Fruit fly (Drosophila melanogaster): Measurements from ENCODE around the gene CG42827.
A peak's percentile ranks its signal among the peaks of the same experiment; 100 is the strongest.

DNA sequence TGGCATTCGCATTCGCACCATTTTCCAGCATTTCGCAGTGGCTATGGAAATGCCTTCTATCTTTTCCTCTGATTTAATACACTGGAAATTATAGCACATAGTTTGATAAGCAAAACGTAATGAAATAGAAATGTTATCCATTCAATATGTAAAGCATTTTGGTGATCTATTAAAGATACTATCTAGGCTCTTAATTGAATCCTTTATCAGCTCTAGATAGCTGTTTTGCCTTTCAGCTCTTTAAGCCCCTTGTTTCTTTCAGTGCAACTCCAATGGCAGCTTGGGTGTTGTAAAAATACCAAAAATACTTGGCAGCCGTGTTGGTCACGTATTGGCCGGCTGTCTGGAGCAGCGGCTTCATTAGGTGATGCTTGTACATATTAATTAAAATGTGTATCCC, 7.7 kb upstream of the CG42827 start:
- TF ChIP-seq EcR (GFP tag; optimal IDR thresholded peaks at IDR 0.05) (no peak), CG34367 (tag; optimal IDR thresholded peaks at IDR 0.05) (no peak), CG32121 (GFP tag; IDR thresholded peaks at IDR 0.05) (peak; percentile 11; the same call in 1 of the 2 replicates), CG13204 (GFP tag; optimal IDR thresholded peaks at IDR 0.05) (no peak)

Measured in whole organism, pupa.